Fruit fly (Drosophila melanogaster) whole organism, prepupa: ENCODE data around the gene rn.

Experiments used
- CG10669 ChIP-seq: fragments of 200-800 bp; sonication (Bioruptor generic); optimal IDR thresholded peaks from 3 replicates; lab custom pipeline; 2018; ENCODE audit warnings: missing biosample characterization, mild to moderate bottlenecking, missing genetic modification characterization, moderate library complexity

The rn gene

dm6 chr3R:7223972-7224464, 85.4 kb downstream of the rn start, which contains the start of gene thw (continued):
- no peak for TF ChIP-seq CG10669 (GFP tag; lab: Kevin White, UChicago)
